Fruit fly (Drosophila melanogaster): Measurements from ENCODE around the gene btd.
A peak's percentile ranks its signal among the peaks of the same experiment; 100 is the strongest.

DNA sequence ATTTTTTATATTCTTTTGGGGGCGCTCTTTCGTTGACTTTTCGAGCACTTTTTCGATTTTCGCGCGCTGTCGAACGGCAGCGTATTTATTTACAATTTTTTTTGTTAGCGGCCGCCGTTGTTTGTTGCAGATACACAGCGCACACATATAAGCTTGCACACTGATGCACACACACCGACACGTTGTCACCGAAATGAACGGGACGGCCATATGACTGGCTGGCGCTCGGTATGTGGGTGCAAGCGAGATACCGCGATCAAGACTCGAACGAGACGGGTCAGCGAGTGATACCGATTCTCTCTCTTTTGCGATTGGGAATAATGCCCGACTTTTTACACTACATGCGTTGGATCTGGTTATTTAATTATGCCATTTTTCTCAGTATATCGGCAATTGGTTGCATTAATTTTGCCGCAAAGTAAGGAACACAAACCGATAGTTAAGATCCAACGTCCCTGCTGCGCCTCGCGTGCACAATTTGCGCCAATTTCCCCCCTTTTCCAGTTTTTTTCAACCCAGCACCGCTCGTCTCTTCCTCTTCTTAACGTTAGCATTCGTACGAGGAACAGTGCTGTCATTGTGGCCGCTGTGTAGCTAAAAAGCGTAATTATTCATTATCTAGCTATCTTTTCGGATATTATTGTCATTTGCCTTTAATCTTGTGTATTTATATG is 7.3 kb upstream of the btd start, which contains the start of gene nej:
- TF ChIP-seq ase (GFP tag; IDR thresholded peaks at IDR 0.05) (no peak), CG14860 (GFP tag; IDR thresholded peaks at IDR 0.05; ENCODE audit: partially characterized antibody) (no peak), nerfin-2 (GFP tag; IDR thresholded peaks at IDR 0.05; ENCODE audit: partially characterized antibody) (no peak), grn (GFP tag; optimal IDR thresholded peaks at IDR 0.05) (no peak), Dref (GFP tag; IDR thresholded peaks at IDR 0.05) (no peak), Fer1 (GFP tag; optimal IDR thresholded peaks at IDR 0.05) (no peak), tna (GFP tag; IDR thresholded peaks at IDR 0.05; ENCODE audit: partially characterized antibody) (no peak), CTCF (GFP tag; optimal IDR thresholded peaks at IDR 0.05) (no peak), Med (GFP tag) (peak; percentile 87)
